Fruit fly (Drosophila melanogaster) whole organism: Measurements from ENCODE around the gene meng.

Experiments
- CG8478 ChIP-seq: fragments of >200 bp; optimal IDR thresholded peaks from 2 replicates; lab custom pipeline; 2018; ENCODE audit warnings: inconsistent platforms
- Dll ChIP-seq: fragments of >200 bp; optimal IDR thresholded peaks from 2 replicates; lab custom pipeline; 2017
- EcR ChIP-seq, 2 experiments: fragments of >200 bp; optimal IDR thresholded peaks; 2 replicates each; lab custom pipeline; 2017; ENCODE audit warnings: missing biosample characterization in 2 of 2, missing genetic modification characterization in 2 of 2, missing genetic modification reagents in 2 of 2
- pan ChIP-seq: fragments of >200 bp; optimal IDR thresholded peaks from 2 replicates; lab custom pipeline; 2017
- psq ChIP-seq: fragments of >200 bp; optimal IDR thresholded peaks from 2 replicates; lab custom pipeline; 2017
- usp ChIP-seq: fragments of >200 bp; optimal IDR thresholded peaks from 2 replicates; lab custom pipeline; 2017; ENCODE audit warnings: missing biosample characterization, missing genetic modification characterization, mixed read lengths

meng gene

DNA sequence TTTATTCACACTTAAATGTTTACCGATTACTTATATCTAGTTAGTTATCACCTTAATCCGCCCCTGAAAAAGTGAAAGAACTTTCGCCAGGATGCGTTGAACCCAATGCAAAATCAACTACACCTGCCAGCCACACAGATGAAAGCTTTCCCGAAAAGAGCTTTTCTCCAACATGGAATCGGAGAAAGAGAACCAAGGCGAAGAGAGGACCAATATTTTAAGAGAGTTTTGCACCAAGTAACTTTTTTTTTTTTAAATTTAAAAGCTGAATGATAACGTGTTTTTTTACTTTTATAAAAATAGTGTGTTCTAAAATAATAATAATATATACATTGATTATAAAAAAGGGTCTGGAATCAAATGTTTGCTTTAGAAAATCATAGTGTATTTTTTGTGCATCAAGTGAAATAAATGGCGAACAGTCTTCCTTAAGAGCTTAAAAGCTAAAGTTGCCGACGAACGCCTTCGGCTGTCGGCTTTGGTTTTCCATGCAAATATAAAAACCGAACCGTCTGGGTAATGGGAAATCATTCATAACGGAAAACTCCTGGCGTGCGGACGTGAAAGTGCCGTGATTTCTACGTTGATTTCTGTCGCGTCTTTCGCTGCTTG is at the start of gene meng:
meng (plus strand) TSS at position 523 of the 612 bp plus-strand sequence.
- TF ChIP-seq EcR (GFP tag; optimal IDR thresholded peaks at IDR 0.05; lab: Kevin White, UChicago): no peak
- no peak for TF ChIP-seq usp (GFP tag; lab: Kevin White, UChicago)
- TF ChIP-seq CG8478 (lab: Kevin White, UChicago): no peak
- no peak for TF ChIP-seq psq (lab: Kevin White, UChicago)
- TF ChIP-seq Dll (lab: Kevin White, UChicago): no peak
- no peak for TF ChIP-seq pan

DNA sequence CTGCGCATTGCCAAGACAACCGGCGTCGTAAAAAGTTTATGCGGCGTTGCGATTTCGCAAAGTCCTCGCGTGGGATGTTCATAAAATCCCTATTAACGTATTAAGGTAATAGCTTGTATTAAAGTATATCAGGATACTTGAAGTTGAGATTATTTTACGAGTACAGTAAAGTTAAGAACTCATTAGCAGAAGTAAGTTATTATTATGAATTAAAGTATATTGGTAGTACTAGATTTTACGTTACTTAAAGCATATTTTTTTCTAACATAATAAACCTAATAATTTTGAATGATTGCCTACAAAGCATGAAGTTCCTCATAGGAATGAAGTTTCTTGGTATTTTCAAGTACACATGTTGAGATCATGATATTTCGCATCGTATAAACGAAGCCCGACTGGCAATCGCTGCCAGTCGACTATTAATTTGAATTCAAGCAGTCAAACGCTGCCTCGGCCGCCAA is 48.5 kb upstream of the meng start:
- TF ChIP-seq EcR (GFP tag; optimal IDR thresholded peaks at IDR 0.05; lab: Kevin White, UChicago): no peak
- no peak for TF ChIP-seq usp (GFP tag; lab: Kevin White, UChicago)
- no peak for TF ChIP-seq psq (lab: Kevin White, UChicago)
- no peak for TF ChIP-seq pan
- TF ChIP-seq Dll (lab: Kevin White, UChicago): no peak
- TF ChIP-seq CG8478 (lab: Kevin White, UChicago): no peak

DNA sequence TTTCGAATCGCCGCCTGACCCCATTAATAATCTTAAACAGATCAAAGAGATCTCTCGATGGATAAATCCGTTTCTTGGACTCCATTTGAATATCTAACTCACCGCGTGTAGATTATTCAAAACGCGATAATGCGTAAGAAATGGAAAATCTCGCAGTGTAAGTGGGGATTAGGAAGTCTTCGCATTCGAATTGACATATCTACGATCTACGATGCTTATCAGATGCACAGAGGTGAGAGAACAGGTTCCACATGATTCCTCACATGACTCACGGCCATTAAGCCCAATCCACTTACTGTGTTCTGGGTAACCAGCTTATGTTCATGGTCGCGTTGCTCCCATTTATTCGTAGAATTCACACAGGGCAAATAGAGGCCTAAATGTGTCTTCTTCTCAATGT is 46.1 kb upstream of the meng start:
- TF ChIP-seq pan (no peak), Dll (lab: Kevin White, UChicago) (no peak), psq (lab: Kevin White, UChicago) (no peak), CG8478 (lab: Kevin White, UChicago) (no peak), EcR (GFP tag; optimal IDR thresholded peaks at IDR 0.05; lab: Kevin White, UChicago) (no peak), usp (GFP tag; lab: Kevin White, UChicago) (no peak)

- no peak for TF ChIP-seq CG8478 (lab: Kevin White, UChicago)
- no peak for TF ChIP-seq psq (lab: Kevin White, UChicago)
- no peak for TF ChIP-seq EcR (GFP tag; optimal IDR thresholded peaks at IDR 0.05; lab: Kevin White, UChicago)
- TF ChIP-seq Dll (lab: Kevin White, UChicago): no peak
- no peak for TF ChIP-seq pan
- no peak for TF ChIP-seq usp (GFP tag; lab: Kevin White, UChicago)
Observed at dm6 chr2L:6698387-6698786, 43.9 kb upstream of the meng start.

DNA sequence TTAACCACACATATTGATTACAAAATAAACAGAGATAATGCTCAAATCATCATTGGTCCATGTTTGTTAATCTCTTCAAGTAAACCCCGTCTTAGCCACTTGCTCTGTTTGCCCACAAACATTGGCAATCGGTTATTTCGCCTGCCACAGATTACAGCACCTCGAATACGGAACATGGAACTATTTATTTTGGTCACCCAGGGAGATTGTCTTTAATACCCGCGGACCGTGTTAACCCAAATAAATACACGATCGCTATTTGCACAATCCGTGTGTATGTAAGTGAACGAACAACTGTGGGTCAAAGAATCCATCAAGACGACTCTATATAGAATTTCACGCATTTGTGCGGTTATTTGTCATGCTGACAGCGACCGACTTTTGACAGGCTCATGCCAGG is 41.6 kb upstream of the meng start:
- no peak for TF ChIP-seq psq (lab: Kevin White, UChicago)
- TF ChIP-seq pan: no peak
- TF ChIP-seq Dll (lab: Kevin White, UChicago): no peak
- no peak for TF ChIP-seq EcR (GFP tag; optimal IDR thresholded peaks at IDR 0.05; lab: Kevin White, UChicago)
- TF ChIP-seq usp (GFP tag; lab: Kevin White, UChicago): no peak
- no peak for TF ChIP-seq CG8478 (lab: Kevin White, UChicago)

dm6 chr2L:6701409-6702199 is 40.7 kb upstream of the meng start:
- TF ChIP-seq EcR (GFP tag; optimal IDR thresholded peaks at IDR 0.05; lab: Kevin White, UChicago): no peak
- no peak for TF ChIP-seq pan
- TF ChIP-seq Dll (lab: Kevin White, UChicago): no peak
- TF ChIP-seq CG8478 (lab: Kevin White, UChicago): no peak
- no peak for TF ChIP-seq usp (GFP tag; lab: Kevin White, UChicago)
- TF ChIP-seq psq (lab: Kevin White, UChicago): no peak

dm6 chr2L:6705081-6705480 is 37.2 kb upstream of the meng start:
- TF ChIP-seq pan (no peak), EcR (GFP tag; optimal IDR thresholded peaks at IDR 0.05; lab: Kevin White, UChicago) (no peak), Dll (lab: Kevin White, UChicago) (no peak)

DNA sequence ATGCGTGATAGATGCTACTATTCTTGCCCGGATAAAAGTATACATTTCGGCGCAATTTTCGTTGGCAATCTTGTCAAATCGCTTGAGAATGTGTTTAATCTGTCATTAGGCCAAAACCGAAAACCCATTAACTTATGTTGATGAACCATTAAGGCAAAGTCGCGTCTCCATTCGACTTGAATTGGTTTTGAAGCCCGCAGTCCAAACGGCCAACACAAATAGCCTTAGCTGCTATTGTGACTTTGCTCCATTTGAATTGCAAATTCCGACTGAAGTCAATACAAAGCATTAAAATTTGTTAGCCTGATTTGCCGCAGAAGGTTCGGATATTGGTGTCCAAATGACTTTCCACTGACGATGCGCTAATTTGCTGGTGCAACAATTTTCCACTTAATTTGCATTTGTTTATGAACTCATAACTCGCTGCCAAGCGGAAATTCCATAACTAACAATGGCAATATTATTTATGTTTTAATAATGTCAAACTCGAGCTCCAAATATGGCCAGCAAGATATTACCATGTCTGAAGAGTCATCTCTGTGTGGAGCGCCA is 35.9 kb upstream of the meng start:
- TF ChIP-seq psq (lab: Kevin White, UChicago) (no peak), usp (GFP tag; lab: Kevin White, UChicago) (no peak), pan (no peak), Dll (lab: Kevin White, UChicago) (no peak), EcR (GFP tag; optimal IDR thresholded peaks at IDR 0.05; lab: Kevin White, UChicago) (no peak), CG8478 (lab: Kevin White, UChicago) (no peak)

dm6 chr2L:6708997-6709662 is 33.2 kb upstream of the meng start, which contains the start of gene Tsp:
Tsp (minus strand) TSS chr2L:6709086.
- TF ChIP-seq Dll (lab: Kevin White, UChicago) (peak; percentile 29), CG8478 (lab: Kevin White, UChicago) (no peak)

- peak; percentile 76 for TF ChIP-seq pan
- no peak for TF ChIP-seq Dll (lab: Kevin White, UChicago)
Observed at dm6 chr2L:6716182-6716770, 26.0 kb upstream of the meng start, which contains the start of gene AkhR. AkhR (minus strand) TSS chr2L:6716186.

- TF ChIP-seq Dll (lab: Kevin White, UChicago): no peak
- TF ChIP-seq CG8478 (lab: Kevin White, UChicago): no peak
- no peak for TF ChIP-seq EcR (GFP tag; optimal IDR thresholded peaks at IDR 0.05; lab: Kevin White, UChicago)
- no peak for TF ChIP-seq pan
- TF ChIP-seq usp (GFP tag; lab: Kevin White, UChicago): no peak
Observed at dm6 chr2L:6716921-6717320, 25.4 kb upstream of the meng start.
